Fruit fly (Drosophila melanogaster) S2 (cell line): ENCODE measurements around the gene CG3808.

Source experiments
- CG8478 ChIP-seq: fragments of >200 bp; optimal IDR thresholded peaks from 2 replicates; lab custom pipeline; 2018
- CTCF ChIP-seq, 2 experiments: fragments of >200 bp; optimal IDR thresholded peaks; 2 replicates each; lab custom pipeline; 2018

dm6 chr3L:19016805-19017161 is 16.4 kb upstream of the CG3808 start:
- TF ChIP-seq CG8478 (lab: Kevin White, UChicago) (no peak), CTCF (optimal IDR thresholded peaks at IDR 0.05; lab: Kevin White, UChicago) (no peak)
